Worm (Caenorhabditis elegans) whole organism, young adult: Measurements from ENCODE around the gene npr-17.

ENCODE experiments used
- B0035.1 ChIP-seq: sonication (generic microtip); optimal IDR thresholded peaks from 2 replicates; lab custom pipeline; 2016; ENCODE audit warnings: missing genetic modification characterization, mild to moderate bottlenecking, missing compliant biosample characterization, missing genotype, missing genetic modification reagents
- C06A6.2 ChIP-seq: fragments of 200-800 bp; sonication (Bioruptor generic); conservative IDR thresholded peaks from 2 replicates; pipeline ENCODE4 v1.3.6; 2022; ENCODE audit warnings: missing genetic modification characterization, missing compliant biosample characterization
- C17E4.6 ChIP-seq: fragments of 200-800 bp; sonication (Bioruptor generic); IDR thresholded peaks from 2 replicates; pipeline ENCODE4 v1.3.6; 2022; ENCODE audit warnings: missing genetic modification reagents, missing genetic modification characterization, missing compliant biosample characterization
- F22D6.2 ChIP-seq: sonication (generic microtip); optimal IDR thresholded peaks from 2 replicates; lab custom pipeline; 2016; ENCODE audit warnings: mild to moderate bottlenecking, missing genetic modification characterization, missing compliant biosample characterization
- F57C9.4 ChIP-seq: sonication (generic microtip); optimal IDR thresholded peaks from 2 replicates; lab custom pipeline; 2017; ENCODE audit warnings: mild to moderate bottlenecking, missing genetic modification characterization, missing compliant biosample characterization
- Y53F4B.3 ChIP-seq: fragments of 200-800 bp; sonication (Bioruptor generic); IDR thresholded peaks from 2 replicates; pipeline ENCODE4 v1.3.6; 2022; ENCODE audit warnings: missing genetic modification reagents, missing genetic modification characterization, missing compliant biosample characterization
- Y56A3A.18 ChIP-seq: fragments of 200-800 bp; sonication (Bioruptor generic); IDR thresholded peaks from 2 replicates; pipeline ENCODE4 v1.3.6; 2022; ENCODE audit warnings: missing genetic modification reagents, missing genetic modification characterization, missing compliant biosample characterization
- ZK185.1 ChIP-seq: sonication (generic microtip); optimal IDR thresholded peaks from 2 replicates; lab custom pipeline; 2016; ENCODE audit warnings: mild to moderate bottlenecking, missing genetic modification characterization, missing compliant biosample characterization; ENCODE audit not compliant: poor library complexity, severe bottlenecking
- ama-1 ChIP-seq, 3 experiments: fragments of 150-350 bp in 1 of 3; sonication (generic microtip) in 2 of 3; optimal IDR thresholded peaks; 2 replicates each; lab custom pipeline; 2014 to 2018; ENCODE audit warnings: missing biosample characterization in 2 of 3, missing genetic modification characterization in 2 of 3, missing genetic modification reagents in 2 of 3
- aptf-2 ChIP-seq: fragments of 200-800 bp; sonication (Bioruptor generic); conservative IDR thresholded peaks from 2 replicates; pipeline ENCODE4 v1.3.6; 2022; ENCODE audit warnings: missing genetic modification reagents, missing genetic modification characterization, missing compliant biosample characterization
- athp-1 ChIP-seq: sonication (generic microtip); optimal IDR thresholded peaks from 2 replicates; lab custom pipeline; 2017; ENCODE audit warnings: mild to moderate bottlenecking, missing genetic modification characterization, missing compliant biosample characterization
- attf-6 ChIP-seq: fragments of 200-800 bp; sonication (Bioruptor generic); IDR thresholded peaks from 2 replicates; pipeline ENCODE4 v1.3.6; 2022; ENCODE audit warnings: missing genetic modification reagents, missing genetic modification characterization, missing compliant biosample characterization
- cebp-1 ChIP-seq, 2 experiments: fragments of 200-800 bp in 1 of 2; sonication (Bioruptor generic) in 1 of 2; sonication (generic microtip) in 1 of 2; IDR thresholded peaks in 1 of 2; optimal IDR thresholded peaks in 1 of 2; 2 replicates each; pipeline versions ENCODE4 v1.3.6 to Lab custom; 2017 to 2022; ENCODE audit warnings: missing compliant biosample characterization in 2 of 2, missing genetic modification characterization in 2 of 2, mild to moderate bottlenecking in 1 of 2, missing genetic modification reagents in 1 of 2, moderate library complexity in 1 of 2
- ceh-100 ChIP-seq: fragments of 200-800 bp; sonication (Bioruptor generic); IDR thresholded peaks from 2 replicates; pipeline ENCODE4 v1.3.6; 2022; ENCODE audit warnings: missing genetic modification reagents, missing genetic modification characterization, missing compliant biosample characterization
- ceh-79 ChIP-seq: sonication (generic microtip); optimal IDR thresholded peaks from 2 replicates; lab custom pipeline; 2017; ENCODE audit warnings: mild to moderate bottlenecking, missing genetic modification characterization, missing compliant biosample characterization
- ceh-91 ChIP-seq: fragments of 200-800 bp; sonication (Bioruptor generic); IDR thresholded peaks from 2 replicates; pipeline ENCODE4 v1.3.6; 2022; ENCODE audit warnings: missing genetic modification reagents, missing genetic modification characterization, missing compliant biosample characterization
- chd-7 ChIP-seq: sonication (generic microtip); optimal IDR thresholded peaks from 2 replicates; lab custom pipeline; 2016; ENCODE audit warnings: mild to moderate bottlenecking, missing genetic modification characterization, moderate library complexity, missing compliant biosample characterization
- die-1 ChIP-seq: sonication (generic microtip); optimal IDR thresholded peaks from 2 replicates; lab custom pipeline; 2016; ENCODE audit warnings: missing genotype, mild to moderate bottlenecking, missing genetic modification characterization, missing compliant biosample characterization
- dox-1 ChIP-seq: fragments of 200-800 bp; sonication (Bioruptor generic); IDR thresholded peaks from 2 replicates; pipeline ENCODE4 v1.3.6; 2022; ENCODE audit warnings: missing genetic modification reagents, missing genetic modification characterization, missing compliant biosample characterization
- efl-1 ChIP-seq: fragments of 150-350 bp; optimal IDR thresholded peaks from 2 replicates; lab custom pipeline; 2014; ENCODE audit warnings: missing biosample characterization, missing genetic modification reagents, missing genetic modification characterization
- ets-4 ChIP-seq: fragments of 200-800 bp; sonication (Bioruptor generic); optimal IDR thresholded peaks from 2 replicates; lab custom pipeline; 2018; ENCODE audit warnings: mild to moderate bottlenecking, missing genetic modification characterization, missing compliant biosample characterization
- hlh-12 ChIP-seq: sonication (generic microtip); optimal IDR thresholded peaks from 2 replicates; lab custom pipeline; 2016; ENCODE audit warnings: missing genetic modification characterization, missing compliant biosample characterization
- hmg-1.2 ChIP-seq: fragments of 200-800 bp; sonication (Bioruptor generic); IDR thresholded peaks from 2 replicates; pipeline ENCODE4 v1.3.6; 2022; ENCODE audit warnings: missing genetic modification reagents, missing genetic modification characterization, missing compliant biosample characterization
- hsf-1 ChIP-seq: fragments of 200-800 bp; sonication (Bioruptor generic); IDR thresholded peaks from 2 replicates; pipeline ENCODE4 v1.3.6; 2022; ENCODE audit warnings: missing genetic modification reagents, missing genetic modification characterization, missing compliant biosample characterization
- let-526 ChIP-seq: fragments of 200-800 bp; sonication (Bioruptor generic); IDR thresholded peaks from 2 replicates; pipeline ENCODE4 v1.3.6; 2022; ENCODE audit warnings: missing genetic modification reagents, missing genetic modification characterization, missing compliant biosample characterization
- let-607 ChIP-seq, 2 experiments: fragments of 200-800 bp in 1 of 2; sonication (Bioruptor generic) in 1 of 2; sonication (generic microtip) in 1 of 2; optimal IDR thresholded peaks; 2 replicates each; lab custom pipeline; 2016 to 2018; ENCODE audit warnings: mild to moderate bottlenecking in 2 of 2, missing compliant biosample characterization in 2 of 2, missing genetic modification characterization in 2 of 2, moderate library complexity in 2 of 2, missing genotype in 1 of 2
- lsl-1 ChIP-seq: fragments of 200-800 bp; sonication (Bioruptor generic); optimal IDR thresholded peaks from 2 replicates; lab custom pipeline; 2018; ENCODE audit warnings: mild to moderate bottlenecking, missing genetic modification characterization, moderate library complexity, missing compliant biosample characterization
- lsy-27 ChIP-seq: sonication (generic microtip); optimal IDR thresholded peaks from 2 replicates; lab custom pipeline; 2017; ENCODE audit warnings: missing genetic modification characterization, mild to moderate bottlenecking, missing compliant biosample characterization, antibody characterized with exemption, missing genotype, borderline replicate concordance; ENCODE audit not compliant: insufficient read depth
- madf-6 ChIP-seq: fragments of 200-800 bp; sonication (Bioruptor generic); IDR thresholded peaks from 2 replicates; pipeline ENCODE4 v1.3.6; 2022; ENCODE audit warnings: missing genetic modification reagents, missing genetic modification characterization, missing compliant biosample characterization
- madf-8 ChIP-seq: fragments of 200-800 bp; sonication (Bioruptor generic); conservative IDR thresholded peaks from 2 replicates; pipeline ENCODE4 v1.3.6; 2022; ENCODE audit warnings: missing genetic modification reagents, missing genetic modification characterization, missing compliant biosample characterization
- mcd-1 ChIP-seq: fragments of 200-800 bp; sonication (Bioruptor generic); IDR thresholded peaks from 2 replicates; pipeline ENCODE4 v1.3.6; 2022; ENCODE audit warnings: missing genetic modification reagents, missing genetic modification characterization, missing compliant biosample characterization
- mel-28 ChIP-seq: sonication (generic microtip); optimal IDR thresholded peaks from 2 replicates; lab custom pipeline; 2016; ENCODE audit warnings: borderline replicate concordance, mild to moderate bottlenecking, missing genetic modification characterization, missing compliant biosample characterization
- mes-4 ChIP-seq: sonication (generic microtip); optimal IDR thresholded peaks from 2 replicates; lab custom pipeline; 2016; ENCODE audit warnings: missing genotype, missing genetic modification characterization, missing compliant biosample characterization
- mxl-1 ChIP-seq: sonication (generic microtip); optimal IDR thresholded peaks from 2 replicates; lab custom pipeline; 2016; ENCODE audit warnings: missing genetic modification characterization, missing compliant biosample characterization
- nfya-1 ChIP-seq: sonication (generic microtip); optimal IDR thresholded peaks from 2 replicates; lab custom pipeline; 2017; ENCODE audit warnings: antibody characterized with exemption, missing compliant biosample characterization, missing genetic modification characterization, borderline replicate concordance; ENCODE audit not compliant: insufficient read depth
- nfya-2 ChIP-seq: fragments of 200-800 bp; sonication (Bioruptor generic); IDR thresholded peaks from 2 replicates; pipeline ENCODE4 v1.3.6; 2022; ENCODE audit warnings: missing genetic modification reagents, missing genetic modification characterization, missing compliant biosample characterization
- nhr-27 ChIP-seq: fragments of 200-800 bp; sonication (Bioruptor generic); optimal IDR thresholded peaks from 2 replicates; lab custom pipeline; 2018; ENCODE audit warnings: mild to moderate bottlenecking, missing genetic modification characterization, moderate library complexity, missing compliant biosample characterization
- nhr-80 ChIP-seq: sonication (generic microtip); optimal IDR thresholded peaks from 2 replicates; lab custom pipeline; 2016; ENCODE audit warnings: missing genetic modification characterization, missing compliant biosample characterization
- rcor-1 ChIP-seq: fragments of 200-800 bp; sonication (Bioruptor generic); IDR thresholded peaks from 2 replicates; pipeline ENCODE4 v1.3.6; 2022; ENCODE audit warnings: missing genetic modification reagents, missing genetic modification characterization, missing compliant biosample characterization
- repo-1 ChIP-seq: sonication (generic microtip); optimal IDR thresholded peaks from 2 replicates; lab custom pipeline; 2017; ENCODE audit warnings: mild to moderate bottlenecking, missing genetic modification characterization, missing compliant biosample characterization
- rpc-1 ChIP-seq, 2 experiments: fragments of 150-350 bp in 1 of 2; sonication (generic microtip) in 1 of 2; optimal IDR thresholded peaks; 2 replicates each; lab custom pipeline; 2014 to 2018; ENCODE audit warnings: missing biosample characterization in 1 of 2, missing genetic modification characterization in 1 of 2, missing genetic modification reagents in 1 of 2, missing genotype in 1 of 2
- snpc-1.1 ChIP-seq: sonication (generic microtip); optimal IDR thresholded peaks from 2 replicates; lab custom pipeline; 2017; ENCODE audit warnings: missing genetic modification characterization, mild to moderate bottlenecking, missing compliant biosample characterization, antibody characterized with exemption, moderate library complexity, missing genotype, missing genetic modification reagents; ENCODE audit not compliant: insufficient read depth
- unc-62 ChIP-seq: fragments of 150-350 bp; optimal IDR thresholded peaks from 2 replicates; lab custom pipeline; 2014; ENCODE audit warnings: missing biosample characterization, missing genetic modification reagents, missing genetic modification characterization
- zfh-2 ChIP-seq: fragments of 200-800 bp; sonication (Bioruptor generic); conservative IDR thresholded peaks from 2 replicates; pipeline ENCODE4 v1.3.6; 2022; ENCODE audit warnings: missing genetic modification reagents, missing genetic modification characterization, missing compliant biosample characterization
- ztf-22 ChIP-seq: fragments of 200-800 bp; sonication (Bioruptor generic); optimal IDR thresholded peaks from 2 replicates; lab custom pipeline; 2018; ENCODE audit warnings: mild to moderate bottlenecking, missing genetic modification characterization, moderate library complexity, missing compliant biosample characterization
- ztf-6 ChIP-seq: fragments of 200-800 bp; sonication (Bioruptor generic); IDR thresholded peaks from 2 replicates; pipeline ENCODE4 v1.3.6; 2022; ENCODE audit warnings: missing genetic modification reagents, missing genetic modification characterization, missing compliant biosample characterization

npr-17 gene

DNA sequence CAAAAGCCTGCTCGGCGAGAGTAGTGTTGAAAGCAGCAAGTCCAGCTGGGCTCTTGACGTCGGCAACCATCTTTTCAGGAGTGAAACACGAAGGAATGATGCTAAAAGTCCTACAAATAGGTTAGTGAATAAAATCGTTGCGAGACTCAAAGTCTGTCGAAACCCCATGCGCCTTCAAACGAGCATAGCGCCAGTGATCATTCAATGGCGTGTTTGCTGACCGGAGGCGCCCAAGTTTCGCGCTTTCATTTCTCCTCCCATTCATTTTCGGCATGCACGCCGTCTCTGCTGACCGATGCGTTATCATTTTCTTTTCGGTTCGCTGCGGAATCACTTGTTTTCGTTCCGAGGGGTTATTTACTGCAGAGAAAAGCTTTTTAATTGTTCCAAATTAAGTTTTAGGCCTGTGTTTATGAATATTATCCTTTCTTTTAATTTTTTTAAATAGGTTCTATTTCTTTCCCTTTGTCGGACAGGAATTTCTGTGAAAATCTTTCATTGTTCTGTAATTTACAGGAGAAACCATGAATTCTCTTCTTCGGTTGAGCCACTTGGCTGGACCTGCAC lies 23.0 kb downstream of the npr-17 start, which contains the start of the genes eef-1B.1 and aco-2:
Gene eef-1B.1, minus strand, starts transcription at position 186 of the 567 bp plus-strand sequence.
Gene aco-2, plus strand, starts transcription at position 517 of the 567 bp plus-strand sequence.
- TF ChIP-seq madf-6 (GFP tag; lab: Robert Waterston, UW), result peak; percentile 84
- TF ChIP-seq snpc-1.1 (tag; lab: Kevin White, UChicago), result no peak
- TF ChIP-seq rpc-1 (optimal IDR thresholded peaks at IDR 0.05; lab: Kevin White, UChicago), result no peak
- TF ChIP-seq rpc-1 (tag; optimal IDR thresholded peaks at IDR 0.05; lab: Kevin White, UChicago), result no peak
- no peak for TF ChIP-seq nhr-27 (tag; lab: Kevin White, UChicago)
- TF ChIP-seq C17E4.6 (GFP tag; lab: Robert Waterston, UW), result no peak
- TF ChIP-seq mxl-1 (tag; lab: Kevin White, UChicago), result no peak
- TF ChIP-seq let-526 (GFP tag; lab: Robert Waterston, UW), result no peak
- TF ChIP-seq unc-62 (GFP tag; lab: Kevin White, UChicago), result no peak
- peak; percentile 88 for TF ChIP-seq mcd-1 (GFP tag; lab: Robert Waterston, UW)
- TF ChIP-seq ets-4 (GFP tag; lab: Kevin White, UChicago), result peak; percentile 63
- TF ChIP-seq ztf-22, result no peak
- no peak for TF ChIP-seq F22D6.2 (tag; lab: Kevin White, UChicago)
- peak; percentile 88 for TF ChIP-seq dox-1 (GFP tag; lab: Robert Waterston, UW)
- peak; percentile 67 for TF ChIP-seq rcor-1 (GFP tag; lab: Robert Waterston, UW)
- TF ChIP-seq hmg-1.2 (GFP tag; lab: Robert Waterston, UW), result peak; percentile 55
- peak; percentile 53; the same call in 1 of the 2 replicates for TF ChIP-seq cebp-1 (GFP tag; IDR thresholded peaks at IDR 0.05; lab: Robert Waterston, UW)
- peak; percentile 87 for TF ChIP-seq cebp-1 (tag; optimal IDR thresholded peaks at IDR 0.05; lab: Kevin White, UChicago)
- no peak for TF ChIP-seq aptf-2 (GFP tag; lab: Robert Waterston, UW)
- TF ChIP-seq efl-1, result peak; percentile 53
- TF ChIP-seq F57C9.4, result no peak
- no peak for TF ChIP-seq ztf-6 (GFP tag; lab: Robert Waterston, UW)
- TF ChIP-seq ama-1 (optimal IDR thresholded peaks at IDR 0.05; lab: Kevin White, UChicago), result peak; percentile 33
- TF ChIP-seq ama-1 (GFP tag; optimal IDR thresholded peaks at IDR 0.05; lab: Kevin White, UChicago), result no peak
- TF ChIP-seq Y53F4B.3, result no peak
- peak; percentile 64; the same call in 1 of the 2 replicates for TF ChIP-seq C06A6.2
- peak; percentile 3 for TF ChIP-seq athp-1 (tag; lab: Kevin White, UChicago)
- no peak for TF ChIP-seq ceh-91 (GFP tag; lab: Robert Waterston, UW)
- no peak for TF ChIP-seq attf-6 (GFP tag; lab: Robert Waterston, UW)
- TF ChIP-seq hsf-1 (GFP tag; lab: Robert Waterston, UW), result no peak
- TF ChIP-seq nhr-80 (tag; lab: Kevin White, UChicago), result peak; percentile 94
- no peak for TF ChIP-seq hlh-12 (tag; lab: Kevin White, UChicago)
- no peak for TF ChIP-seq chd-7 (tag; lab: Kevin White, UChicago)
- TF ChIP-seq ZK185.1 (tag; lab: Kevin White, UChicago), result peak; percentile 93
- peak; percentile 56; the same call in 1 of the 2 replicates for TF ChIP-seq madf-8
- no peak for TF ChIP-seq mes-4
- TF ChIP-seq lsl-1 (GFP tag; lab: Kevin White, UChicago), result peak; percentile 72
- TF ChIP-seq lsy-27 (tag; lab: Kevin White, UChicago), result no peak
- TF ChIP-seq nfya-2, result no peak
- peak; percentile 89 for TF ChIP-seq zfh-2
- TF ChIP-seq die-1, result no peak
- no peak for TF ChIP-seq B0035.1 (tag; lab: Kevin White, UChicago)
- no peak for TF ChIP-seq ceh-79 (tag; lab: Kevin White, UChicago)
- peak; percentile 68 for TF ChIP-seq ceh-100 (GFP tag; lab: Robert Waterston, UW)
- TF ChIP-seq nfya-1 (tag; lab: Kevin White, UChicago), result no peak
- TF ChIP-seq repo-1 (tag; lab: Kevin White, UChicago), result peak; percentile 41
- TF ChIP-seq mel-28 (tag; lab: Kevin White, UChicago), result no peak
- peak; percentile 9 to 69 for TF ChIP-seq let-607 (tag; optimal IDR thresholded peaks at IDR 0.05; lab: Kevin White, UChicago)
- TF ChIP-seq Y56A3A.18 (GFP tag; lab: Robert Waterston, UW), result no peak
